Worm (Caenorhabditis elegans): Measurements from ENCODE around the gene ZK822.1.

ce11 chrIV:11897710-11898109, 24.2 kb downstream of the ZK822.1 start:
- TF ChIP-seq unc-62 (GFP tag; optimal IDR thresholded peaks at IDR 0.05) (no peak), nhr-237 (tag; optimal IDR thresholded peaks at IDR 0.05) (no peak), nhr-76 (tag; optimal IDR thresholded peaks at IDR 0.05) (no peak), ces-1 (GFP tag; optimal IDR thresholded peaks at IDR 0.05) (no peak), blmp-1 (tag; optimal IDR thresholded peaks at IDR 0.05) (no peak), bed-3 (GFP tag; optimal IDR thresholded peaks at IDR 0.05) (no peak), mep-1 (tag; optimal IDR thresholded peaks at IDR 0.05) (no peak), cnd-1 (tag; optimal IDR thresholded peaks at IDR 0.05) (no peak)

All from whole organism, mixed stage, embryonic.